Fruit fly (Drosophila melanogaster) whole organism, wandering third instar larva: ENCODE data around the gene Iml1.

Experiments used
- Abd-B ChIP-seq: fragments of >200 bp; optimal IDR thresholded peaks from 2 replicates; lab custom pipeline; 2017; ENCODE audit warnings: missing biosample characterization, missing genetic modification characterization
- CG32264 ChIP-seq: fragments of 200-800 bp; sonication (Bioruptor generic); optimal IDR thresholded peaks from 2 replicates; lab custom pipeline; 2016; ENCODE audit warnings: missing biosample characterization, missing genetic modification characterization
- CG9705 ChIP-seq: fragments of 200-800 bp; sonication (Bioruptor generic); optimal IDR thresholded peaks from 2 replicates; lab custom pipeline; 2018; ENCODE audit warnings: missing biosample characterization, mild to moderate bottlenecking, missing genetic modification characterization
- CrebA ChIP-seq: fragments of 200-800 bp; sonication (Bioruptor generic); optimal IDR thresholded peaks from 2 replicates; lab custom pipeline; 2016; ENCODE audit warnings: missing biosample characterization, mild to moderate bottlenecking, missing genetic modification characterization, borderline replicate concordance
- Dfd ChIP-seq: fragments of >200 bp; optimal IDR thresholded peaks from 2 replicates; lab custom pipeline; 2017; ENCODE audit warnings: missing biosample characterization, missing genetic modification characterization
- Dif ChIP-seq: fragments of 200-275, 200-300 bp; sonication (Bioruptor generic); optimal IDR thresholded peaks from 2 replicates; lab custom pipeline; 2018; ENCODE audit warnings: missing biosample characterization, missing genetic modification characterization; ENCODE audit not compliant: partially characterized antibody
- GATAd ChIP-seq: sonication (Bioruptor generic); optimal IDR thresholded peaks from 2 replicates; lab custom pipeline; 2016; ENCODE audit warnings: missing biosample characterization, missing genetic modification characterization
- HLH106 ChIP-seq: fragments of 200-800 bp; optimal IDR thresholded peaks from 3 replicates; lab custom pipeline; 2019; ENCODE audit warnings: missing biosample characterization, mild to moderate bottlenecking, missing genetic modification characterization, moderate library complexity
- Hnf4 ChIP-seq: fragments of 200-800 bp; sonication (Bioruptor generic); optimal IDR thresholded peaks from 2 replicates; lab custom pipeline; 2016; ENCODE audit warnings: missing biosample characterization, mild to moderate bottlenecking, missing genetic modification characterization
- Hr78 ChIP-seq: fragments of >200 bp; optimal IDR thresholded peaks from 2 replicates; lab custom pipeline; 2017; ENCODE audit warnings: missing biosample characterization, missing genetic modification characterization
- Hr83 ChIP-seq: fragments of 200-300 bp; sonication (Bioruptor generic); optimal IDR thresholded peaks from 2 replicates; lab custom pipeline; 2016; ENCODE audit warnings: missing biosample characterization, mild to moderate bottlenecking, missing genetic modification characterization, moderate library complexity; ENCODE audit not compliant: poor library complexity, severe bottlenecking
- Jra ChIP-seq: sonication (Bioruptor generic); optimal IDR thresholded peaks from 2 replicates; lab custom pipeline; 2016; ENCODE audit warnings: missing biosample characterization, missing genetic modification characterization
- Mio ChIP-seq: sonication (Bioruptor generic); optimal IDR thresholded peaks from 2 replicates; lab custom pipeline; 2016; ENCODE audit warnings: missing biosample characterization, missing genetic modification characterization
- Myc ChIP-seq: fragments of >200 bp; optimal IDR thresholded peaks from 2 replicates; lab custom pipeline; 2017
- N ChIP-seq: fragments of >200 bp; optimal IDR thresholded peaks from 2 replicates; lab custom pipeline; 2018; ENCODE audit warnings: missing biosample characterization, missing external identifiers, missing genetic modification characterization
- OdsH ChIP-seq: fragments of 200-800 bp; sonication (Bioruptor generic); optimal IDR thresholded peaks from 2 replicates; lab custom pipeline; 2016; ENCODE audit warnings: missing biosample characterization, mild to moderate bottlenecking, missing genetic modification characterization
- Rel ChIP-seq, 2 experiments: fragments of 200-800 bp; sonication (Bioruptor generic) in 1 of 2; optimal IDR thresholded peaks; 2 replicates in 1 of 2; 3 replicates in 1 of 2; lab custom pipeline; 2016 to 2019; ENCODE audit warnings: mild to moderate bottlenecking in 2 of 2, missing biosample characterization in 2 of 2, missing genetic modification characterization in 2 of 2, moderate library complexity in 1 of 2
- Sp1 ChIP-seq: fragments of 200-800 bp; sonication (Bioruptor generic); optimal IDR thresholded peaks from 3 replicates; lab custom pipeline; 2019; ENCODE audit warnings: missing biosample characterization, mild to moderate bottlenecking, missing genetic modification characterization, moderate library complexity
- Vsx2 ChIP-seq: fragments of 200-300, 225-300 bp; sonication (Bioruptor generic); optimal IDR thresholded peaks from 2 replicates; lab custom pipeline; 2018; ENCODE audit warnings: missing biosample characterization, missing genetic modification characterization; ENCODE audit not compliant: partially characterized antibody
- br ChIP-seq: fragments of 200-800 bp; sonication (Bioruptor generic); optimal IDR thresholded peaks from 2 replicates; lab custom pipeline; 2016; ENCODE audit warnings: missing biosample characterization, missing genetic modification characterization
- brk ChIP-seq: fragments of 200-800 bp; sonication (Bioruptor generic); optimal IDR thresholded peaks from 2 replicates; lab custom pipeline; 2016; ENCODE audit warnings: missing biosample characterization, mild to moderate bottlenecking, missing genetic modification characterization
- dl ChIP-seq, 2 experiments: fragments of 175-275, 200-275 bp in 1 of 2; fragments of 200-275 bp in 1 of 2; sonication (Bioruptor generic); optimal IDR thresholded peaks; lab custom pipeline; 2018; ENCODE audit warnings: mild to moderate bottlenecking in 2 of 2, missing biosample characterization in 2 of 2, missing genetic modification characterization in 2 of 2, moderate library complexity in 2 of 2; ENCODE audit not compliant: partially characterized antibody in 2 of 2, insufficient read depth in 1 of 2
- dmrt93B ChIP-seq: fragments of 200-800 bp; sonication (Bioruptor generic); optimal IDR thresholded peaks from 2 replicates; lab custom pipeline; 2018; ENCODE audit warnings: missing biosample characterization, mild to moderate bottlenecking, missing genetic modification characterization
- dsf ChIP-seq: sonication (Bioruptor generic); optimal IDR thresholded peaks from 2 replicates; lab custom pipeline; 2016; ENCODE audit warnings: missing biosample characterization, missing genetic modification characterization, borderline replicate concordance
- ey ChIP-seq: fragments of 200-800 bp; sonication (Bioruptor generic); optimal IDR thresholded peaks from 2 replicates; lab custom pipeline; 2016; ENCODE audit warnings: missing biosample characterization, missing genetic modification characterization
- foxo ChIP-seq, 2 experiments: fragments of 200-800 bp; sonication (Bioruptor generic); optimal IDR thresholded peaks; 2 replicates in 1 of 2; 3 replicates in 1 of 2; lab custom pipeline; 2016 to 2017; ENCODE audit warnings: missing biosample characterization in 2 of 2, missing genetic modification characterization in 2 of 2
- fru ChIP-seq: fragments of 200-800 bp; sonication (Bioruptor generic); optimal IDR thresholded peaks from 3 replicates; lab custom pipeline; 2016; ENCODE audit warnings: missing biosample characterization, mild to moderate bottlenecking, missing genetic modification characterization
- h ChIP-seq: fragments of 200-800 bp; sonication (Bioruptor generic); optimal IDR thresholded peaks from 3 replicates; lab custom pipeline; 2016; ENCODE audit warnings: missing biosample characterization, mild to moderate bottlenecking, missing genetic modification characterization
- jim ChIP-seq: fragments of 175-275, 200-325 bp; sonication (Bioruptor generic); optimal IDR thresholded peaks from 2 replicates; lab custom pipeline; 2016; ENCODE audit warnings: missing biosample characterization, mild to moderate bottlenecking, missing genetic modification characterization
- lola ChIP-seq: fragments of >200 bp; optimal IDR thresholded peaks from 2 replicates; lab custom pipeline; 2017; ENCODE audit warnings: missing biosample characterization, missing genetic modification characterization
- pan ChIP-seq: fragments of >200 bp; optimal IDR thresholded peaks from 2 replicates; lab custom pipeline; 2017
- psq ChIP-seq: fragments of 200-800 bp; sonication (Bioruptor generic); optimal IDR thresholded peaks from 3 replicates; lab custom pipeline; 2017; ENCODE audit warnings: missing biosample characterization, mild to moderate bottlenecking, missing genetic modification characterization, moderate library complexity
- rgr ChIP-seq: fragments of 200-800 bp; sonication (Bioruptor generic); optimal IDR thresholded peaks from 3 replicates; lab custom pipeline; 2016; ENCODE audit warnings: missing biosample characterization, mild to moderate bottlenecking, missing genetic modification characterization
- sage ChIP-seq: fragments of 200-800 bp; sonication (Bioruptor generic); optimal IDR thresholded peaks from 2 replicates; lab custom pipeline; 2016; ENCODE audit warnings: missing biosample characterization, mild to moderate bottlenecking, missing genetic modification characterization
- sv ChIP-seq: fragments of 200-800 bp; sonication (Bioruptor generic); optimal IDR thresholded peaks from 3 replicates; lab custom pipeline; 2016; ENCODE audit warnings: missing biosample characterization, missing genetic modification characterization
- tai ChIP-seq: sonication (Bioruptor generic); optimal IDR thresholded peaks from 2 replicates; lab custom pipeline; 2016; ENCODE audit warnings: missing biosample characterization, missing genetic modification characterization
- usp ChIP-seq: fragments of >200 bp; optimal IDR thresholded peaks from 2 replicates; lab custom pipeline; 2017; ENCODE audit warnings: missing biosample characterization, missing genetic modification characterization
- woc ChIP-seq: sonication (Bioruptor generic); optimal IDR thresholded peaks from 2 replicates; lab custom pipeline; 2016; ENCODE audit warnings: missing biosample characterization, mild to moderate bottlenecking, missing genetic modification characterization

The Iml1 gene

dm6 chr3L:1550914-1551313 lies 17.1 kb upstream of the Iml1 start:
- TF ChIP-seq ey (no peak), N (GFP tag; lab: Kevin White, UChicago) (no peak), dmrt93B (no peak), CG9705 (GFP tag; lab: Kevin White, UChicago) (no peak), GATAd (no peak), psq (GFP tag; lab: Kevin White, UChicago) (no peak), h (no peak), jim (GFP tag; lab: Kevin White, UChicago) (no peak), Dfd (GFP tag; lab: Kevin White, UChicago) (no peak), br (GFP tag; lab: Kevin White, UChicago) (no peak), Sp1 (GFP tag; lab: Kevin White, UChicago) (no peak)

- TF ChIP-seq Hr83 (GFP tag; lab: Kevin White, UChicago) (no peak), Mio (GFP tag; lab: Kevin White, UChicago) (no peak), h (no peak), woc (GFP tag; lab: Kevin White, UChicago) (no peak)
These were observed 15.8 kb upstream of the Iml1 start for dm6 chr3L:1549634-1550071.

- TF ChIP-seq sage (GFP tag; lab: Kevin White, UChicago) (no peak), Hr83 (GFP tag; lab: Kevin White, UChicago) (peak; percentile 54), CG9705 (GFP tag; lab: Kevin White, UChicago) (no peak), woc (GFP tag; lab: Kevin White, UChicago) (no peak), Jra (no peak), Hnf4 (GFP tag; lab: Kevin White, UChicago) (peak; percentile 5), brk (GFP tag; lab: Kevin White, UChicago) (no peak), rgr (GFP tag; lab: Kevin White, UChicago) (peak; percentile 12), dl (GFP tag; optimal IDR thresholded peaks at IDR 0.05; lab: Kevin White, UChicago; ENCODE audit: insufficient read depth in 1 of 2, partially characterized antibody in 2 of 2) (no peak)
These were observed 15.3 kb upstream of the Iml1 start for dm6 chr3L:1549148-1549547.

- TF ChIP-seq rgr (GFP tag; lab: Kevin White, UChicago) (peak; percentile 74), psq (GFP tag; lab: Kevin White, UChicago) (peak; percentile 56), N (GFP tag; lab: Kevin White, UChicago) (no peak), Jra (peak; percentile 66), Hr83 (GFP tag; lab: Kevin White, UChicago) (no peak), HLH106 (peak; percentile 77), GATAd (no peak), Hnf4 (GFP tag; lab: Kevin White, UChicago) (peak; percentile 72), dmrt93B (peak; percentile 61), ey (peak; percentile 80), pan (lab: Kevin White, UChicago) (no peak), Sp1 (GFP tag; lab: Kevin White, UChicago) (peak; percentile 75), dsf (no peak), woc (GFP tag; lab: Kevin White, UChicago) (peak; percentile 56), tai (GFP tag; lab: Kevin White, UChicago) (no peak), CrebA (GFP tag; lab: Kevin White, UChicago) (no peak), jim (GFP tag; lab: Kevin White, UChicago) (no peak), Dif (GFP tag; lab: Kevin White, UChicago) (no peak), Rel (GFP tag; optimal IDR thresholded peaks at IDR 0.05; lab: Kevin White, UChicago) (no peak), Rel (tag; optimal IDR thresholded peaks at IDR 0.05; lab: Kevin White, UChicago) (peak; percentile 51), lola (GFP tag; lab: Kevin White, UChicago) (no peak), Dfd (GFP tag; lab: Kevin White, UChicago) (no peak), brk (GFP tag; lab: Kevin White, UChicago) (no peak), Mio (GFP tag; lab: Kevin White, UChicago) (no peak), h (peak; percentile 80), CG32264 (GFP tag; lab: Kevin White, UChicago) (peak; percentile 29), CG9705 (GFP tag; lab: Kevin White, UChicago) (peak; percentile 22), sv (peak; percentile 6), OdsH (GFP tag; lab: Kevin White, UChicago) (peak; percentile 81), usp (GFP tag; lab: Kevin White, UChicago) (no peak), Abd-B (no peak), br (GFP tag; lab: Kevin White, UChicago) (peak; percentile 82), fru (GFP tag; lab: Kevin White, UChicago) (peak; percentile 92), Hr78 (GFP tag; lab: Kevin White, UChicago) (no peak), dl (GFP tag; optimal IDR thresholded peaks at IDR 0.05; lab: Kevin White, UChicago; ENCODE audit: insufficient read depth in 1 of 2, partially characterized antibody in 2 of 2) (no peak), sage (GFP tag; lab: Kevin White, UChicago) (no peak), Vsx2 (GFP tag; lab: Kevin White, UChicago) (no peak), foxo (GFP tag; optimal IDR thresholded peaks at IDR 0.05; lab: Kevin White, UChicago) (peak; percentile 0 to 86), Myc (lab: Kevin White, UChicago) (no peak)
These were observed 14.6 kb upstream of the Iml1 start for dm6 chr3L:1548345-1548970.
